Fruit fly (Drosophila melanogaster) S2 (cell line): Measurements from ENCODE around the gene upSET.

Experiments used
- CG8478 ChIP-seq: fragments of >200 bp; optimal IDR thresholded peaks from 2 replicates; lab custom pipeline; 2018
- CTCF ChIP-seq, 2 experiments: fragments of >200 bp; optimal IDR thresholded peaks; 2 replicates each; lab custom pipeline; 2018

DNA sequence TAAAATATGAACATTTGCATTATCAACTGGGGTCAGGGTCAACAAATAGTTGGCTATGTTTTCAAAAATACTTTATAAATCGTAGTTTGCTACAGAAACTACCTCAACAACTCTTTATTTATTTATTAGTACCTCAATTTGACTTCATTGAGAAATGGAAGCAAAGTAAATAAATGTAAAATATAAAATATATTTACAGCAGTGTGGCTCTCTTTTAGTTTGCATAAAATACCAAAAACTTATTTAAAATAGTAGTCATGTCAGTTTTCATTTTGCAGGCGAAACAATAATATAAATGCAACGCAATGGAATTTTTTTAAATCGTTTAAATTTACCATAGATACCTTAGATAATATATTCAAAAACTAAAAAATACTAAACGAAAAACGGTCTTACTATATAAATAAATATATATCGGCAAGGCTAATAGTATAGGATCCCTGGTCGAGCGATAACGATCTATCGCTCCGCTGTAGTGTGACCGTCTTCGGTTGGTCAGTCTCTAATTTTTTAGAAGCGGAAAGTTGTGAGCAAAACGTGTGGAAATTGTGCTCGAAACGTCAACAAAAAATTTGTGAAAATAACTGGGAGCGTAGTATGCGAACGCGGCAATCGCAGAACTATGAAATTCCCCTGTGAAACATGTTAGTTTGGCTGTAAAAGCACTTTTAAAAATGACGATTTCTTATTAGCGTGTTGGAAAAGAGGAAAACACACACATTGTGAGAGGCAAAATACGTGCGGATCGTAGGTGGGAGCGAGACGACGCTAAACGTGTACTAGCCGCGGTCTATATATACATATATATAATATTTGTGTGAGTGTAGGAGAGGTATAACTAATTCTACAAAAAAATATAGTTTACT is at the start of gene upSET, which contains the start of gene Nprl3:
- no peak for TF ChIP-seq CTCF (optimal IDR thresholded peaks at IDR 0.05; lab: Kevin White, UChicago)
- no peak for TF ChIP-seq CG8478
